Worm (Caenorhabditis elegans) whole organism, L1 larva: Measurements from ENCODE around the gene frm-3.
A peak's percentile ranks its signal among the peaks of the same experiment; 100 is the strongest.

Experiments used
- ceh-82 ChIP-seq, 3 experiments: fragments of 150-350 bp in 1 of 3; sonication (generic microtip) in 2 of 3; optimal IDR thresholded peaks; 2 replicates each; lab custom pipeline; 2014 to 2017; ENCODE audit warnings: missing biosample characterization in 3 of 3, missing genetic modification characterization in 3 of 3
- dsc-1 ChIP-seq: sonication (generic microtip); optimal IDR thresholded peaks from 2 replicates; lab custom pipeline; 2016; ENCODE audit warnings: mild to moderate bottlenecking, missing genetic modification characterization, missing compliant biosample characterization
- lsy-2 ChIP-seq, 2 experiments: fragments of 150-350 bp; optimal IDR thresholded peaks; 2 replicates each; lab custom pipeline; 2014; ENCODE audit warnings: missing biosample characterization in 2 of 2, missing genetic modification characterization in 2 of 2
- mef-2 ChIP-seq: fragments of 150-350 bp; optimal IDR thresholded peaks from 2 replicates; lab custom pipeline; 2014; ENCODE audit warnings: missing biosample characterization, missing genetic modification characterization
- pax-3 ChIP-seq: fragments of 200-800 bp; sonication (Bioruptor generic); optimal IDR thresholded peaks from 2 replicates; lab custom pipeline; 2018; ENCODE audit warnings: mild to moderate bottlenecking, missing genetic modification characterization, moderate library complexity, missing compliant biosample characterization
- skn-1 ChIP-seq: fragments of 150-350 bp; optimal IDR thresholded peaks from 2 replicates; lab custom pipeline; 2014; ENCODE audit warnings: missing biosample characterization, missing genetic modification characterization
- snpc-4 ChIP-seq: fragments of 150-350 bp; optimal IDR thresholded peaks from 2 replicates; lab custom pipeline; 2014; ENCODE audit warnings: missing biosample characterization, missing genetic modification characterization
- tbx-2 ChIP-seq: sonication (generic microtip); optimal IDR thresholded peaks from 2 replicates; lab custom pipeline; 2016; ENCODE audit warnings: missing genetic modification characterization, missing compliant biosample characterization
- unc-62 ChIP-seq: fragments of 150-350 bp; optimal IDR thresholded peaks from 2 replicates; lab custom pipeline; 2014; ENCODE audit warnings: missing biosample characterization, missing genetic modification reagents, missing genetic modification characterization
- unc-98 ChIP-seq: fragments of 200-800 bp; sonication (Bioruptor generic); IDR thresholded peaks from 2 replicates; pipeline ENCODE4 v1.3.6; 2022; ENCODE audit warnings: missing genetic modification characterization, missing compliant biosample characterization
- ztf-4 ChIP-seq: fragments of 150-350 bp; optimal IDR thresholded peaks from 2 replicates; lab custom pipeline; 2014; ENCODE audit warnings: missing biosample characterization, missing genetic modification characterization

ce11 chrX:11623442-11623841 is 51.1 kb downstream of the frm-3 start:
- no peak for TF ChIP-seq mef-2 (tag; lab: Kevin White, UChicago)
- no peak for TF ChIP-seq skn-1 (tag; lab: Kevin White, UChicago)
- no peak for TF ChIP-seq ceh-82 (tag; optimal IDR thresholded peaks at IDR 0.05; lab: Kevin White, UChicago)
- peak; percentile 59 for TF ChIP-seq snpc-4 (tag; lab: Kevin White, UChicago)
- TF ChIP-seq pax-3 (tag; lab: Kevin White, UChicago): no peak
- TF ChIP-seq unc-98: no peak
- TF ChIP-seq unc-62 (GFP tag; lab: Kevin White, UChicago): no peak
- TF ChIP-seq lsy-2 (tag; optimal IDR thresholded peaks at IDR 0.05; lab: Kevin White, UChicago): no peak
- no peak for TF ChIP-seq tbx-2 (tag; lab: Kevin White, UChicago)
- no peak for TF ChIP-seq dsc-1 (tag; lab: Kevin White, UChicago)
- no peak for TF ChIP-seq ztf-4
